Worm (Caenorhabditis elegans): ENCODE results near the gene D2023.3.

ce11 chrV:11795352-11795751, 16.5 kb downstream of the D2023.3 start:
- no peak for TF ChIP-seq pes-1 (GFP tag; IDR thresholded peaks at IDR 0.05)
- TF ChIP-seq scrt-1 (GFP tag; IDR thresholded peaks at IDR 0.05) = no peak
- no peak for TF ChIP-seq ama-1 (optimal IDR thresholded peaks at IDR 0.05)
- TF ChIP-seq hmg-4 (GFP tag; optimal IDR thresholded peaks at IDR 0.05) = no peak
